Fruit fly (Drosophila melanogaster) whole organism, embryonic: ENCODE measurements around the gene CG2256.

Source experiments
- Bdp1 ChIP-seq: fragments of 200-800 bp; sonication (Bioruptor generic); optimal IDR thresholded peaks from 3 replicates; lab custom pipeline; 2016; ENCODE audit warnings: missing biosample characterization, missing genetic modification characterization
- CG10979 ChIP-seq: fragments of 200-800 bp; sonication (Bioruptor generic); optimal IDR thresholded peaks from 2 replicates; lab custom pipeline; 2018; ENCODE audit warnings: missing biosample characterization, mild to moderate bottlenecking, missing genetic modification characterization, moderate library complexity
- CG11695 ChIP-seq: fragments of 200-800 bp; sonication (Bioruptor generic); IDR thresholded peaks from 3 replicates; pipeline ENCODE4 v1.3.6; 2022; ENCODE audit warnings: missing biosample characterization, missing genetic modification characterization
- CG13287 ChIP-seq: fragments of 200-800 bp; sonication (Bioruptor generic); IDR thresholded peaks from 2 replicates; pipeline ENCODE4 v1.3.6; 2022; ENCODE audit warnings: missing biosample characterization, missing genetic modification characterization; ENCODE audit not compliant: partially characterized antibody
- CG15479 ChIP-seq: fragments of 200-800 bp; sonication (Bioruptor generic); optimal IDR thresholded peaks from 3 replicates; lab custom pipeline; 2019; ENCODE audit warnings: missing biosample characterization, mild to moderate bottlenecking, missing genetic modification characterization, moderate library complexity
- CG17829 ChIP-seq: fragments of 200-800 bp; optimal IDR thresholded peaks from 2 replicates; lab custom pipeline; 2019; ENCODE audit warnings: missing biosample characterization, mild to moderate bottlenecking, missing genetic modification characterization, moderate library complexity
- CG2120 ChIP-seq: fragments of 200-800 bp; sonication (Bioruptor generic); optimal IDR thresholded peaks from 3 replicates; lab custom pipeline; 2016; ENCODE audit warnings: missing biosample characterization, missing genetic modification characterization
- CG34422 ChIP-seq: fragments of 200-800 bp; sonication (Bioruptor generic); IDR thresholded peaks from 3 replicates; pipeline ENCODE4 v1.3.6; 2022; ENCODE audit warnings: missing biosample characterization, missing genetic modification characterization
- CG4360 ChIP-seq: fragments of 200-800 bp; sonication (Bioruptor generic); IDR thresholded peaks from 2 replicates; pipeline ENCODE4 v1.3.6; 2022; ENCODE audit warnings: missing biosample characterization, missing genetic modification characterization
- CG4617 ChIP-seq: fragments of 200-800 bp; sonication (Bioruptor generic); optimal IDR thresholded peaks from 3 replicates; lab custom pipeline; 2016; ENCODE audit warnings: missing biosample characterization, missing genetic modification characterization, borderline replicate concordance
- CG6654 ChIP-seq: fragments of 200-800 bp; sonication (Bioruptor generic); optimal IDR thresholded peaks from 2 replicates; lab custom pipeline; 2017; ENCODE audit warnings: missing biosample characterization, mild to moderate bottlenecking, missing genetic modification characterization
- CG7271 ChIP-seq: fragments of 200-800 bp; sonication (Bioruptor generic); optimal IDR thresholded peaks from 2 replicates; lab custom pipeline; 2018; ENCODE audit warnings: missing biosample characterization, mild to moderate bottlenecking, missing genetic modification characterization, moderate library complexity
- CG7839 ChIP-seq: fragments of 200-800 bp; sonication (Bioruptor generic); optimal IDR thresholded peaks from 3 replicates; lab custom pipeline; 2018; ENCODE audit warnings: missing biosample characterization, mild to moderate bottlenecking, missing genetic modification characterization, moderate library complexity
- CG8290 ChIP-seq, 3 experiments: fragments of 200-800 bp; sonication (Bioruptor generic); optimal IDR thresholded peaks; 2 replicates each; lab custom pipeline; 2016 to 2019; ENCODE audit warnings: missing biosample characterization in 3 of 3, missing genetic modification characterization in 3 of 3, mild to moderate bottlenecking in 2 of 3, moderate library complexity in 1 of 3
- CG8388 ChIP-seq: fragments of 200-800 bp; sonication (Bioruptor generic); optimal IDR thresholded peaks from 2 replicates; lab custom pipeline; 2019; ENCODE audit warnings: missing biosample characterization, mild to moderate bottlenecking, missing genetic modification characterization, moderate library complexity
- CG8924 ChIP-seq: fragments of 200-800 bp; optimal IDR thresholded peaks from 3 replicates; lab custom pipeline; 2019; ENCODE audit warnings: missing biosample characterization, mild to moderate bottlenecking, missing genetic modification characterization, moderate library complexity
- D19B ChIP-seq: fragments of 200-800 bp; sonication (Bioruptor generic); optimal IDR thresholded peaks from 2 replicates; lab custom pipeline; 2017; ENCODE audit warnings: missing biosample characterization, mild to moderate bottlenecking, missing genetic modification characterization
- Dfd ChIP-seq, 2 experiments: fragments of >200 bp; optimal IDR thresholded peaks; 2 replicates each; lab custom pipeline; 2017; ENCODE audit warnings: missing biosample characterization in 2 of 2, missing genetic modification characterization in 2 of 2
- E2f2 ChIP-seq: fragments of 200-800 bp; sonication (Bioruptor generic); IDR thresholded peaks from 2 replicates; pipeline ENCODE4 v1.3.6; 2022; ENCODE audit warnings: missing biosample characterization, missing genetic modification characterization
- Eip74EF ChIP-seq, 2 experiments: fragments of 200-800 bp in 1 of 2; fragments of >200 bp in 1 of 2; sonication (Bioruptor generic) in 1 of 2; optimal IDR thresholded peaks; 2 replicates each; lab custom pipeline; 2017 to 2019; ENCODE audit warnings: missing biosample characterization in 2 of 2, missing genetic modification characterization in 2 of 2, mild to moderate bottlenecking in 1 of 2, moderate library complexity in 1 of 2
- Ets97D ChIP-seq: fragments of 200-800 bp; sonication (Bioruptor generic); optimal IDR thresholded peaks from 3 replicates; lab custom pipeline; 2016; ENCODE audit warnings: missing biosample characterization, missing genetic modification characterization
- HHEX ChIP-seq: fragments of 200-800 bp; sonication (Bioruptor generic); optimal IDR thresholded peaks from 3 replicates; lab custom pipeline; 2017; ENCODE audit warnings: missing biosample characterization, mild to moderate bottlenecking, missing genetic modification characterization, missing genetic modification reagents
- Lhr ChIP-seq: fragments of 200-800 bp; sonication (Bioruptor generic); optimal IDR thresholded peaks from 3 replicates; lab custom pipeline; 2017; ENCODE audit warnings: mild to moderate bottlenecking, missing biosample characterization, missing genetic modification reagents, missing genetic modification characterization
- Med ChIP-seq: fragments of 200-800 bp; sonication (Bioruptor generic); peaks from one replicate; lab custom pipeline; 2016; ENCODE audit warnings: missing biosample characterization, missing genetic modification characterization, mild to moderate bottlenecking, inconsistent platforms, moderate library complexity
- Oaz ChIP-seq: fragments of 200-800 bp; sonication (Bioruptor generic); IDR thresholded peaks from 2 replicates; pipeline ENCODE4 v1.3.6; 2022; ENCODE audit warnings: missing biosample characterization, missing genetic modification characterization
- chinmo ChIP-seq: fragments of 200-800 bp; sonication (Bioruptor generic); IDR thresholded peaks from 4 replicates; pipeline ENCODE4 v1.3.6; 2022; ENCODE audit warnings: missing biosample characterization, missing genetic modification characterization; ENCODE audit not compliant: partially characterized antibody
- da ChIP-seq: fragments of 200-800 bp; sonication (Bioruptor generic); optimal IDR thresholded peaks from 2 replicates; lab custom pipeline; 2016; ENCODE audit warnings: missing biosample characterization, missing genetic modification characterization
- dm ChIP-seq: fragments of 200-800 bp; sonication (Bioruptor generic); optimal IDR thresholded peaks from 3 replicates; lab custom pipeline; 2016; ENCODE audit warnings: missing biosample characterization, missing genetic modification characterization
- dmrt99B ChIP-seq: fragments of 200-800 bp; sonication (Bioruptor generic); optimal IDR thresholded peaks from 2 replicates; lab custom pipeline; 2018; ENCODE audit warnings: missing biosample characterization, mild to moderate bottlenecking, missing genetic modification characterization, moderate library complexity
- gfzf ChIP-seq: fragments of 200-800 bp; sonication (Bioruptor generic); optimal IDR thresholded peaks from 2 replicates; lab custom pipeline; 2016; ENCODE audit warnings: missing biosample characterization, mild to moderate bottlenecking, missing genetic modification characterization, moderate library complexity
- gsb ChIP-seq: fragments of 200-800 bp; sonication (Bioruptor generic); IDR thresholded peaks from 2 replicates; pipeline ENCODE4 v1.3.6; 2022; ENCODE audit warnings: missing biosample characterization, missing genetic modification characterization
- hbn ChIP-seq: fragments of 200-800 bp; sonication (Bioruptor generic); IDR thresholded peaks from 2 replicates; pipeline ENCODE4 v1.3.6; 2022; ENCODE audit warnings: missing biosample characterization, missing genetic modification characterization; ENCODE audit not compliant: partially characterized antibody
- kay ChIP-seq: fragments of 200-800 bp; sonication (Bioruptor generic); optimal IDR thresholded peaks from 2 replicates; lab custom pipeline; 2016; ENCODE audit warnings: missing biosample characterization, missing genetic modification characterization
- lilli ChIP-seq: fragments of 200-800 bp; sonication (Bioruptor generic); optimal IDR thresholded peaks from 3 replicates; lab custom pipeline; 2016; ENCODE audit warnings: missing biosample characterization, missing genetic modification characterization
- nau ChIP-seq: fragments of 200-800 bp; sonication (Bioruptor generic); optimal IDR thresholded peaks from 3 replicates; lab custom pipeline; 2017; ENCODE audit warnings: missing biosample characterization, mild to moderate bottlenecking, missing genetic modification characterization, missing genetic modification reagents
- onecut ChIP-seq: fragments of 200-800 bp; sonication (Bioruptor generic); IDR thresholded peaks from 2 replicates; pipeline ENCODE4 v1.3.6; 2022; ENCODE audit warnings: missing biosample characterization, missing genetic modification characterization
- otp ChIP-seq: fragments of 200-800 bp; sonication (Bioruptor generic); IDR thresholded peaks from 3 replicates; pipeline ENCODE4, ENCODE4 v1.3.6; 2022; ENCODE audit warnings: missing biosample characterization, missing genetic modification characterization
- pan ChIP-seq, 4 experiments: fragments of >200 bp in 3 of 4; fragments of 200-800 bp in 1 of 4; sonication (Bioruptor generic) in 1 of 4; optimal IDR thresholded peaks in 3 of 4; IDR thresholded peaks in 1 of 4; 2 replicates each; pipeline versions ENCODE4 v1.3.6 to Lab custom; 2017 to 2022; ENCODE audit warnings: missing biosample characterization in 2 of 4, missing genetic modification characterization in 2 of 4, mixed read lengths in 1 of 4
- row ChIP-seq: fragments of 200-800 bp; sonication (Bioruptor generic); IDR thresholded peaks from 3 replicates; pipeline ENCODE4 v1.3.6; 2022; ENCODE audit warnings: missing biosample characterization, missing genetic modification characterization
- sens ChIP-seq: fragments of 200-800 bp; sonication (Bioruptor generic); peaks from one replicate; lab custom pipeline; 2016; ENCODE audit warnings: missing biosample characterization, missing genetic modification characterization
- shn ChIP-seq: fragments of 200-800 bp; sonication (Bioruptor generic); optimal IDR thresholded peaks from 3 replicates; lab custom pipeline; 2016; ENCODE audit warnings: missing biosample characterization, missing genetic modification characterization
- sqz ChIP-seq: fragments of 200-800 bp; sonication (Bioruptor generic); optimal IDR thresholded peaks from 3 replicates; lab custom pipeline; 2018; ENCODE audit warnings: missing biosample characterization, mild to moderate bottlenecking, missing genetic modification characterization
- sr ChIP-seq: fragments of 200-800 bp; sonication (Bioruptor generic); IDR thresholded peaks from 3 replicates; pipeline ENCODE4 v1.3.6; 2022; ENCODE audit warnings: missing biosample characterization, missing genetic modification characterization
- stwl ChIP-seq: fragments of 200-800 bp; sonication (Bioruptor generic); optimal IDR thresholded peaks from 3 replicates; lab custom pipeline; 2018; ENCODE audit warnings: missing biosample characterization, mild to moderate bottlenecking, missing genetic modification characterization, moderate library complexity
- tna ChIP-seq: fragments of 200-800 bp; sonication (Bioruptor generic); IDR thresholded peaks from 2 replicates; pipeline ENCODE4 v1.3.6; 2022; ENCODE audit warnings: missing biosample characterization, missing genetic modification characterization; ENCODE audit not compliant: partially characterized antibody
- unc-4 ChIP-seq: fragments of 200-800 bp; sonication (Bioruptor generic); IDR thresholded peaks from 2 replicates; pipeline ENCODE4 v1.3.6; 2022; ENCODE audit warnings: missing biosample characterization, missing genetic modification characterization; ENCODE audit not compliant: partially characterized antibody
- zfh1 ChIP-seq: fragments of 200-800 bp; sonication (Bioruptor generic); IDR thresholded peaks from 3 replicates; pipeline ENCODE4 v1.3.6; 2022; ENCODE audit warnings: missing biosample characterization, missing genetic modification characterization

Gene CG2256

dm6 chrX:8075300-8075927, 11.6 kb downstream of the CG2256 start, which contains the start of the genes Upf2 and CG1571 (continued):
- peak; percentile 58; the same call in 1 of the 2 replicates for TF ChIP-seq unc-4 (GFP tag; lab: Robert Waterston, UW)
- peak; percentile 27; the same call in 1 of the 3 replicates for TF ChIP-seq row (GFP tag; lab: Robert Waterston, UW)
- no peak for TF ChIP-seq shn (GFP tag; lab: Kevin White, UChicago)
- peak; percentile 66 for TF ChIP-seq hbn
- TF ChIP-seq nau (GFP tag; lab: Kevin White, UChicago), result no peak
- TF ChIP-seq dmrt99B, result no peak
- TF ChIP-seq sens (GFP tag; lab: Kevin White, UChicago), result peak; percentile 76
- TF ChIP-seq gfzf (GFP tag; lab: Kevin White, UChicago), result peak; percentile 85
- TF ChIP-seq CG13287, result peak; percentile 79
- TF ChIP-seq CG10979, result peak; percentile 8
- TF ChIP-seq chinmo (GFP tag; lab: Robert Waterston, UW), result 0 out of 4 replicates have a peak, but pooled peaks have one; percentile 19
- TF ChIP-seq onecut (GFP tag; lab: Robert Waterston, UW), result no peak
- TF ChIP-seq CG2120 (GFP tag; lab: Kevin White, UChicago), result peak; percentile 44
- TF ChIP-seq CG8290 (GFP tag; optimal IDR thresholded peaks at IDR 0.05; lab: Kevin White, UChicago), result peak; percentile 0
- no peak for TF ChIP-seq CG8290 (tag; optimal IDR thresholded peaks at IDR 0.05; lab: Kevin White, UChicago)
- peak; percentile 42 for TF ChIP-seq Lhr (GFP tag; lab: Kevin White, UChicago)
- peak; percentile 79 for TF ChIP-seq tna (GFP tag; lab: Robert Waterston, UW)
- peak; percentile 75 for TF ChIP-seq E2f2

dm6 chrX:8063223-8063674, 23.8 kb downstream of the CG2256 start:
- TF ChIP-seq HHEX (GFP tag; lab: Kevin White, UChicago), result no peak
- TF ChIP-seq CG17829 (tag; lab: Kevin White, UChicago), result no peak
- no peak for TF ChIP-seq CG11695 (GFP tag; lab: Robert Waterston, UW)
- TF ChIP-seq CG4360 (GFP tag; lab: Robert Waterston, UW), result peak; percentile 90
- no peak for TF ChIP-seq sr
- peak; percentile 85 for TF ChIP-seq kay (GFP tag; lab: Kevin White, UChicago)
- TF ChIP-seq lilli (GFP tag; lab: Kevin White, UChicago), result no peak
- no peak for TF ChIP-seq CG7271 (tag; lab: Kevin White, UChicago)
- TF ChIP-seq sqz (GFP tag; lab: Kevin White, UChicago), result peak; percentile 31
- no peak for TF ChIP-seq pan (optimal IDR thresholded peaks at IDR 0.05; lab: Kevin White, UChicago)
- peak in 1 of 2 experiments; percentile 18 for TF ChIP-seq pan (GFP tag; optimal IDR thresholded peaks at IDR 0.05 in 1 of 2, IDR thresholded peaks at IDR 0.05 in 1 of 2)
- TF ChIP-seq Oaz, result no peak
- TF ChIP-seq D19B (GFP tag; lab: Kevin White, UChicago), result no peak
- TF ChIP-seq Dfd (GFP tag; optimal IDR thresholded peaks at IDR 0.05; lab: Kevin White, UChicago), result peak in 1 of 2 experiments; percentile 71
- TF ChIP-seq CG15479, result no peak
- peak; percentile 31 for TF ChIP-seq da (GFP tag; lab: Kevin White, UChicago)
- TF ChIP-seq CG8388, result no peak
- no peak for TF ChIP-seq E2f2
- TF ChIP-seq Ets97D (GFP tag; lab: Kevin White, UChicago), result peak; percentile 2
- peak; percentile 39; the same call in 1 of the 3 replicates for TF ChIP-seq CG34422 (GFP tag; lab: Robert Waterston, UW)
- TF ChIP-seq stwl (tag; lab: Kevin White, UChicago), result peak; percentile 46
- no peak for TF ChIP-seq gsb (GFP tag; lab: Robert Waterston, UW)
- no peak for TF ChIP-seq shn (GFP tag; lab: Kevin White, UChicago)
- peak in 1 of 2 experiments; percentile 96 for TF ChIP-seq Eip74EF (GFP tag; optimal IDR thresholded peaks at IDR 0.05; lab: Kevin White, UChicago)
- no peak for TF ChIP-seq CG4617
- peak; percentile 60 for TF ChIP-seq Med (GFP tag; lab: Kevin White, UChicago)
- TF ChIP-seq otp (GFP tag; lab: Robert Waterston, UW), result 0 out of 3 replicates have a peak, but pooled peaks have one; percentile 25
- peak; percentile 5 for TF ChIP-seq dm
- no peak for TF ChIP-seq zfh1 (GFP tag; lab: Robert Waterston, UW)
- TF ChIP-seq CG7839 (tag; lab: Kevin White, UChicago), result no peak
- TF ChIP-seq CG6654, result no peak
- peak; percentile 4 for TF ChIP-seq CG8924 (tag; lab: Kevin White, UChicago)
- no peak for TF ChIP-seq Bdp1 (GFP tag; lab: Kevin White, UChicago)
